Worm (Caenorhabditis elegans) whole organism, L4 larva: ENCODE measurements around the gene F01D5.3.

ENCODE experiments used
- aha-1 ChIP-seq: fragments of 150-350 bp; peaks from one replicate; lab custom pipeline; 2014; ENCODE audit warnings: missing biosample characterization, missing genetic modification characterization
- attf-4 ChIP-seq: sonication (generic microtip); optimal IDR thresholded peaks from 3 replicates; lab custom pipeline; 2017; ENCODE audit warnings: missing biosample characterization, missing genetic modification characterization
- duxl-1 ChIP-seq: sonication (generic microtip); optimal IDR thresholded peaks from 2 replicates; lab custom pipeline; 2016; ENCODE audit warnings: mild to moderate bottlenecking, missing genetic modification characterization, moderate library complexity, missing compliant biosample characterization; ENCODE audit not compliant: poor library complexity
- egl-43 ChIP-seq: fragments of 200-800 bp; sonication (Bioruptor generic); IDR thresholded peaks from 2 replicates; pipeline ENCODE4 v1.3.6; 2022; ENCODE audit warnings: missing genetic modification reagents, missing genetic modification characterization, missing compliant biosample characterization
- lin-13 ChIP-seq: fragments of 150-350 bp; optimal IDR thresholded peaks from 2 replicates; lab custom pipeline; 2014; ENCODE audit warnings: missing biosample characterization, missing genetic modification reagents, missing genetic modification characterization
- lin-15B ChIP-seq: fragments of 150-350 bp; sonication (generic microtip); optimal IDR thresholded peaks from 3 replicates; lab custom pipeline; 2014; ENCODE audit warnings: missing biosample characterization, missing genetic modification characterization
- lsy-2 ChIP-seq, 2 experiments: fragments of 150-350 bp in 1 of 2; sonication (generic microtip) in 1 of 2; optimal IDR thresholded peaks; 2 replicates each; lab custom pipeline; 2014 to 2017; ENCODE audit warnings: missing biosample characterization in 2 of 2, missing genetic modification characterization in 2 of 2
- nhr-111 ChIP-seq: fragments of 200-800 bp; sonication (Bioruptor generic); optimal IDR thresholded peaks from 2 replicates; lab custom pipeline; 2018; ENCODE audit warnings: mild to moderate bottlenecking, missing genetic modification characterization, missing compliant biosample characterization
- php-3 ChIP-seq: fragments of 200-800 bp; sonication (Bioruptor generic); IDR thresholded peaks from 2 replicates; pipeline ENCODE4 v1.3.6; 2022; ENCODE audit warnings: missing genetic modification reagents, missing genetic modification characterization, missing compliant biosample characterization
- snpc-1.2 ChIP-seq: fragments of 200-800 bp; sonication (Bioruptor generic); IDR thresholded peaks from 2 replicates; pipeline ENCODE4 v1.3.6; 2022; ENCODE audit warnings: missing genetic modification reagents, missing genetic modification characterization, missing compliant biosample characterization
- unc-62 ChIP-seq, 3 experiments: fragments of 150-350 bp in 1 of 3; sonication (generic microtip); optimal IDR thresholded peaks in 2 of 3; peaks in 1 of 3; 1 replicate in 1 of 3; 2 replicates in 2 of 3; lab custom pipeline; 2014 to 2017; ENCODE audit warnings: missing biosample characterization in 3 of 3, missing genetic modification characterization in 3 of 3, missing genetic modification reagents in 3 of 3, missing genotype in 1 of 3

DNA sequence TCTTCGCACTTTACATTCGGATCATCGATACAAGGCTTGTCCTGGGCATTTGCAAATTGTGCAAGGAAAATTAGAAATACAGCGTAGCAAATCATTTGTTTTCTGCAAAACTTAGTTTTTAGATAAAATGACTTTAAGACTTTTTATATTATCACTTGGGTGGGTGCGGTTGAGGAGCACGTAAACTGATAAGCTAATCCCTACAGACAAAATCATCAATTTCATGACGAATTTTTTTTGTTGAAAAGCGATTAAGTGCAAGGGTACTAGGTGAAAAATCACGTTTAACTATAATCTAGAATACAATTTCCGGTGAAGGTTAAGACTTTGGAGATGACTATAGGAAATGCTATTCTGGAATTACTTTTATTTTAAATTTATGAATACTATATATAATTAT, 2.5 kb downstream of the F01D5.3 start, which contains the start of gene F01D5.1:
- TF ChIP-seq duxl-1 (no peak), egl-43 (no peak), snpc-1.2 (GFP tag; lab: Robert Waterston, UW) (no peak), nhr-111 (GFP tag; lab: Kevin White, UChicago) (no peak), lin-15B (tag; lab: Kevin White, UChicago) (no peak), lsy-2 (tag; optimal IDR thresholded peaks at IDR 0.05; lab: Kevin White, UChicago) (no peak), php-3 (GFP tag; lab: Robert Waterston, UW) (no peak), lin-13 (no peak), attf-4 (tag; lab: Kevin White, UChicago) (no peak), unc-62 (GFP tag; optimal IDR thresholded peaks at IDR 0.05 in 1 of 2; lab: Kevin White, UChicago) (no peak), unc-62 (tag; optimal IDR thresholded peaks at IDR 0.05; lab: Kevin White, UChicago) (no peak), aha-1 (tag; lab: Kevin White, UChicago) (no peak)
